Fruit fly (Drosophila melanogaster) Kc167 (cell line): ENCODE results near the gene eIF3h.

Source experiments
- Myc ChIP-seq: fragments of >200 bp; optimal IDR thresholded peaks from 2 replicates; lab custom pipeline; 2017; ENCODE audit warnings: missing external identifiers
- Sin3A ChIP-seq: fragments of >200 bp; optimal IDR thresholded peaks from 2 replicates; lab custom pipeline; 2018; ENCODE audit warnings: missing external identifiers
- h ChIP-seq: fragments of >200 bp; optimal IDR thresholded peaks from 3 replicates; lab custom pipeline; 2018; ENCODE audit warnings: missing external identifiers
- insv ChIP-seq: fragments of >200 bp; optimal IDR thresholded peaks from 3 replicates; lab custom pipeline; 2018; ENCODE audit warnings: missing external identifiers
- psq ChIP-seq: fragments of >200 bp; optimal IDR thresholded peaks from 2 replicates; lab custom pipeline; 2017; ENCODE audit warnings: missing external identifiers
- ttk ChIP-seq: sonication (Bioruptor generic); optimal IDR thresholded peaks from 2 replicates; lab custom pipeline; 2017; ENCODE audit warnings: missing external identifiers

Gene eIF3h

dm6 chr2L:5043495-5044146, 9.3 kb downstream of the eIF3h start:
- TF ChIP-seq insv (no peak), h (lab: Kevin White, UChicago) (no peak), Myc (no peak), ttk (lab: Kevin White, UChicago) (no peak), psq (lab: Kevin White, UChicago) (no peak), Sin3A (lab: Kevin White, UChicago) (no peak)

DNA sequence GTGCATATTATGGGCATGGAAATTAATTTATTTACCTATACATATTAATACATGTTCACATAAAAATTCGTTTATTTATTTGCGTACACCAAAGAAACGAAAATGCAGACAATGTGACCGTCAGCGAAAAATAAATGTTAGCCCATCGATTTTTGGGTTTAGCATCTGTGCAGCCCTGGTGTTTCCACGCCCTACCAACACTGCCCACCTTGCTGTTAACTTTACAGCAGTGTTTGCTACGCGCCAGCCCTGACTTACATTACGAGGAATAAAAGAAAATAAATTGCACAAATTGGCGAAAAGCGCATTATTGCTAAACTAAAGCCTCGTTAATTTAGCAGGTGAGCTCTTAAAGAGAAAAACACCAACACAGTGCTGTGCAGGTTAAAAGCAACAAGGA, 9.9 kb downstream of the eIF3h start, which contains the start of the genes CG33995, CG44000 and CG44001:
CG33995 (plus strand) TSS at position 228 of the 400 bp plus-strand sequence.
CG44000 (plus strand) TSS at position 228 of the 400 bp plus-strand sequence.
CG44001 (plus strand) TSS at position 228 of the 400 bp plus-strand sequence.
- no peak for TF ChIP-seq insv
- TF ChIP-seq Myc, result no peak
- TF ChIP-seq Sin3A (lab: Kevin White, UChicago), result no peak

- no peak for TF ChIP-seq Myc
- TF ChIP-seq Sin3A (lab: Kevin White, UChicago), result no peak
- TF ChIP-seq psq (lab: Kevin White, UChicago), result no peak
- TF ChIP-seq h (lab: Kevin White, UChicago), result no peak
- no peak for TF ChIP-seq insv
- no peak for TF ChIP-seq ttk (lab: Kevin White, UChicago)
These were observed 10.8 kb downstream of the eIF3h start for dm6 chr2L:5042076-5042475.

dm6 chr2L:5037402-5037860, 15.5 kb downstream of the eIF3h start, which contains the start of the genes CG14042 and SP555:
CG14042 (plus strand) TSS chr2L:5037709.
SP555 (plus strand) TSS chr2L:5037709.
- TF ChIP-seq ttk (lab: Kevin White, UChicago) (no peak), h (lab: Kevin White, UChicago) (no peak), insv (no peak), Sin3A (lab: Kevin White, UChicago) (no peak), Myc (no peak), psq (lab: Kevin White, UChicago) (no peak)

DNA sequence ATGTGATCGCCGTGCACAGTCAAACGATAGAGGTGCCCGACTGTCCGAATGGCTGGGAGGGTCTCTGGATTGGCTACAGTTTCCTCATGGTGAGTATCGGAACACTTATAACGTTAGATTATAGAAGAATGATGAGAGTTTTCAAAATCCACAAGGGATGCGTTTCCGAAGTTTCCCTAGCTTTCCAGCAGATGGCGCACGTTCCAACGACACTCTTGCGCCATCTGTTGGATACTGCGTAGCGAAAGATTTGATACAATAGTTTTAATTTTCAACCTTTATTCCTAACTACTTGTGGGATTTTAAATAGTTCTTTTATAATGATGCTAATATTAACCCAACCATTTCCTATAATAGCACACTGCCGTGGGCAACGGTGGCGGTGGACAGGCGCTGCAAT, 16.8 kb downstream of the eIF3h start:
- no peak for TF ChIP-seq Sin3A (lab: Kevin White, UChicago)
- TF ChIP-seq ttk (lab: Kevin White, UChicago), result no peak
- TF ChIP-seq Myc, result no peak
- no peak for TF ChIP-seq psq (lab: Kevin White, UChicago)
- no peak for TF ChIP-seq insv
- TF ChIP-seq h (lab: Kevin White, UChicago), result no peak

DNA sequence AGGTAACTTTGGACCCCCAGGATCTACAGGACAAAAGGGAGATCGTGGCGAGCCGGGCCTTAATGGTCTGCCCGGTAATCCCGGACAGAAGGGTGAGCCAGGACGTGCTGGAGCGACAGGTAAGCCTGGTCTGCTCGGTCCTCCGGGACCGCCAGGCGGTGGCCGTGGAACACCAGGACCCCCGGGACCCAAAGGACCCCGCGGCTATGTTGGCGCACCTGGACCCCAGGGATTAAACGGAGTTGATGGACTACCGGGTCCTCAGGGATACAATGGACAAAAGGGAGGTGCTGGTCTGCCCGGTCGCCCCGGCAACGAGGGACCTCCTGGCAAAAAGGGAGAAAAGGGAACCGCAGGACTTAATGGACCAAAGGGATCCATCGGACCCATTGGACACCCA, 21.0 kb downstream of the eIF3h start:
- no peak for TF ChIP-seq insv
- no peak for TF ChIP-seq Myc
- TF ChIP-seq ttk (lab: Kevin White, UChicago), result no peak

DNA sequence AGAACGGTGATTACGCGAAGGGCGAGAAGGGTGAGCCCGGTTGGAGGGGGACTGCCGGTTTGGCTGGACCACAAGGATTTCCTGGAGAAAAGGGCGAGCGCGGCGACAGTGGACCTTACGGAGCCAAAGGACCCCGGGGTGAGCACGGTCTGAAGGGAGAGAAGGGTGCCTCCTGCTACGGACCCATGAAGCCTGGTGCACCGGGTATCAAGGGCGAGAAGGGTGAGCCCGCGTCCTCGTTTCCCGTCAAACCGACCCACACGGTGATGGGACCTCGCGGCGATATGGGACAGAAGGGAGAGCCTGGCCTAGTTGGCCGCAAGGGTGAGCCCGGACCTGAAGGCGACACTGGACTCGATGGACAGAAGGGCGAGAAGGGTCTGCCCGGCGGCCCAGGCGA, 21.5 kb downstream of the eIF3h start:
- TF ChIP-seq insv, result no peak
- no peak for TF ChIP-seq h (lab: Kevin White, UChicago)
- no peak for TF ChIP-seq ttk (lab: Kevin White, UChicago)
- no peak for TF ChIP-seq Myc
- no peak for TF ChIP-seq psq (lab: Kevin White, UChicago)
- TF ChIP-seq Sin3A (lab: Kevin White, UChicago), result no peak

DNA sequence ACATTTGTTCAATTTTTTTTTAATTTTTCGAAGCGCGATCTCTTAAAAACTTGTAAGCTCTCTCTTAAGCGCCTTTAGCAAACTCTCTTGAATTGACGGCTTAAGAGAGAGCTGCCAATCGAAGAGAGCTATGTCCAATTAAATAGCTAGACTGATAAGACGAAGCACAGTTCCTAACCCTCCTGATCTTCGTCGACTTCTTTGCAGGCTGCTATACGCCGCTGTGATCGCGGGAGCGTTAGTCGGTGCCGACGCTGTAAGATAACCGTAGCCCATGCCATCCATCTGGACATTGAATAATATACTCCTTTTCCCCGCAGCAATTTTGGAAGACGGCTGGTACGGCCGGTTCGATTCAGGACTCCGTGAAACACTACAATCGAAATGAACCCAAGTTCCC, 22.4 kb downstream of the eIF3h start:
- TF ChIP-seq Sin3A (lab: Kevin White, UChicago), result no peak
- no peak for TF ChIP-seq insv
- no peak for TF ChIP-seq Myc
- no peak for TF ChIP-seq h (lab: Kevin White, UChicago)
- no peak for TF ChIP-seq ttk (lab: Kevin White, UChicago)
- no peak for TF ChIP-seq psq (lab: Kevin White, UChicago)

- TF ChIP-seq h (lab: Kevin White, UChicago), result no peak
These were observed 23.1 kb downstream of the eIF3h start for dm6 chr2L:5029809-5030108.

- TF ChIP-seq psq (lab: Kevin White, UChicago) (no peak), Myc (no peak), h (lab: Kevin White, UChicago) (no peak)
These were observed 23.7 kb downstream of the eIF3h start, which contains the start of gene Col4a1 for dm6 chr2L:5029049-5029808. Col4a1 (plus strand) TSS chr2L:5029609.

dm6 chr2L:5028091-5028490, 24.8 kb downstream of the eIF3h start, which contains the start of gene vkg:
vkg (minus strand) TSS chr2L:5028191.
- TF ChIP-seq h (lab: Kevin White, UChicago) (no peak), Myc (no peak)

dm6 chr2L:5027321-5028069, 25.4 kb downstream of the eIF3h start:
- TF ChIP-seq insv, result no peak
- TF ChIP-seq Sin3A (lab: Kevin White, UChicago), result no peak
- TF ChIP-seq ttk (lab: Kevin White, UChicago), result no peak
- TF ChIP-seq psq (lab: Kevin White, UChicago), result no peak
- no peak for TF ChIP-seq h (lab: Kevin White, UChicago)
- no peak for TF ChIP-seq Myc
